Worm (Caenorhabditis elegans) whole organism, early embryonic: Measurements from ENCODE around the gene col-81.

Experiments used
- B0310.2 ChIP-seq: sonication (generic microtip); optimal IDR thresholded peaks from 2 replicates; lab custom pipeline; 2016; ENCODE audit warnings: mild to moderate bottlenecking, missing genetic modification characterization, missing compliant biosample characterization
- F13C5.2 ChIP-seq: sonication (generic microtip); optimal IDR thresholded peaks from 2 replicates; lab custom pipeline; 2017; ENCODE audit warnings: mild to moderate bottlenecking, missing genetic modification characterization, inconsistent platforms, missing compliant biosample characterization
- aly-1 ChIP-seq: sonication (generic microtip); optimal IDR thresholded peaks from 2 replicates; lab custom pipeline; 2016; ENCODE audit warnings: missing genetic modification characterization, missing compliant biosample characterization
- ama-1 ChIP-seq: fragments of 150-350 bp; optimal IDR thresholded peaks from 2 replicates; lab custom pipeline; 2014
- ceh-13 ChIP-seq: fragments of 200-800 bp; sonication (Bioruptor generic); optimal IDR thresholded peaks from 2 replicates; lab custom pipeline; 2018; ENCODE audit warnings: mild to moderate bottlenecking, missing genetic modification characterization, missing compliant biosample characterization
- ceh-36 ChIP-seq: sonication (generic microtip); optimal IDR thresholded peaks from 2 replicates; lab custom pipeline; 2016; ENCODE audit warnings: missing genetic modification characterization, inconsistent platforms, missing compliant biosample characterization
- ets-7 ChIP-seq: sonication (generic microtip); optimal IDR thresholded peaks from 2 replicates; lab custom pipeline; 2016; ENCODE audit warnings: missing genotype, missing genetic modification characterization, missing compliant biosample characterization
- flt-1 ChIP-seq: fragments of 200-800 bp; sonication (Bioruptor generic); IDR thresholded peaks from 2 replicates; pipeline ENCODE4 v1.3.6; 2022; ENCODE audit warnings: missing genetic modification characterization, missing compliant biosample characterization
- hmbx-1 ChIP-seq: sonication (generic microtip); optimal IDR thresholded peaks from 2 replicates; lab custom pipeline; 2016; ENCODE audit warnings: mild to moderate bottlenecking, missing genetic modification characterization, missing compliant biosample characterization
- hmg-4 ChIP-seq: fragments of 200-800 bp; sonication (Bioruptor generic); optimal IDR thresholded peaks from 2 replicates; lab custom pipeline; 2018; ENCODE audit warnings: mild to moderate bottlenecking, missing genetic modification characterization, missing compliant biosample characterization
- hnd-1 ChIP-seq: sonication (generic microtip); optimal IDR thresholded peaks from 2 replicates; lab custom pipeline; 2016; ENCODE audit warnings: missing genetic modification characterization, missing compliant biosample characterization
- pes-1 ChIP-seq: fragments of 200-800 bp; sonication (Bioruptor generic); IDR thresholded peaks from 2 replicates; pipeline ENCODE4 v1.3.6; 2022; ENCODE audit warnings: missing genetic modification reagents, missing genetic modification characterization, missing compliant biosample characterization
- scrt-1 ChIP-seq: fragments of 200-800 bp; sonication (Bioruptor generic); IDR thresholded peaks from 2 replicates; pipeline ENCODE4 v1.3.6; 2022; ENCODE audit warnings: missing genetic modification characterization, missing compliant biosample characterization
- sea-1 ChIP-seq: fragments of 200-800 bp; sonication (Bioruptor generic); conservative IDR thresholded peaks from 2 replicates; pipeline ENCODE4 v1.3.6; 2022; ENCODE audit warnings: missing genetic modification characterization, missing compliant biosample characterization
- tbx-11 ChIP-seq: fragments of 200-800 bp; sonication (Bioruptor generic); IDR thresholded peaks from 2 replicates; pipeline ENCODE4 v1.3.6; 2022; ENCODE audit warnings: missing genetic modification characterization, missing compliant biosample characterization
- tbx-37 ChIP-seq: fragments of 200-800 bp; sonication (Bioruptor generic); conservative IDR thresholded peaks from 2 replicates; pipeline ENCODE4 v1.3.6; 2022; ENCODE audit warnings: missing genetic modification reagents, missing genetic modification characterization, missing compliant biosample characterization
- tra-4 ChIP-seq: sonication (generic microtip); optimal IDR thresholded peaks from 2 replicates; lab custom pipeline; 2017; ENCODE audit warnings: missing genetic modification characterization, missing compliant biosample characterization

The col-81 gene

DNA sequence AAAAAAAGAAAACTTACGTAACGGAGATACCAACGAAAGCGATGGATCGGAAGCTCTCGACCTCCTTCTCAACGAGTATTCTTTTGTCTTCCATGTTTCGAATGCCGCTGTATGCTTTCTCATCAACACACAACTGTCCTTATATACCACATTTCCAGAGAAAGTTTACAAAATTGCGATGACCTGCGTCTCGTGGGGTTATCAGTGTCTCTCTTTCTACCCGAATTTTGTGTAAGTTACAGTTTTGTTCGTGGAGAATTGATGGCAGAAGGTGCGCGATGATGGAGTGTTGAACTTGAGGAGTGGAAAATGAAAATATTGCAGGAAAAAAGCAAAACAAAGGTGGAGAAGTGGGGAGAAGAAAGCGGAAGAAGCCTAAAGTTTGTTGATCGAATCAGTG is at the start of gene col-81:
TSS of gene col-81 (minus strand) at position 101 of the 400 bp plus-strand sequence.
- TF ChIP-seq flt-1 (no peak), tra-4 (tag; lab: Kevin White, UChicago) (no peak), ceh-13 (no peak), B0310.2 (no peak), tbx-37 (no peak)

DNA sequence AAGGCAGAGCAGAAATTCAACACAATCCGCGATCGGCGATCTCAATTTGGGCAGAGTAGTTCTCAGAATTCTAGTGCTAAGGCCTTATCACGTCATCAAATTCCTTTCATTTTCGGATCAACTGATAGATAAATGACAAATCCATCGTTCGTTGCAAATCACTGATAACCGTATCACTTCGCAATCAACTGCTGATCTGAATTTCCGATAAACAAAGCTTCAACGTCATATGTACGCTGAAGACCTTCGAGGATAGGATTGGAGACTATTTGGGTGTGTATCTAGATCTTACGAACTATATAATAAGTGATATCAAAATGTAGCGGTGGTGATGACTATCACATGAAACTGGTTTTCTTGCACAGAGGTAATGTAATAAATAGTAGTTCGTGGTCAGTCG is 43.7 kb upstream of the col-81 start:
- TF ChIP-seq pes-1 (GFP tag; lab: Robert Waterston, UW) (no peak), ceh-13 (no peak), aly-1 (tag; lab: Kevin White, UChicago) (no peak), ama-1 (lab: Kevin White, UChicago) (no peak), ceh-36 (tag; lab: Kevin White, UChicago) (no peak)

DNA sequence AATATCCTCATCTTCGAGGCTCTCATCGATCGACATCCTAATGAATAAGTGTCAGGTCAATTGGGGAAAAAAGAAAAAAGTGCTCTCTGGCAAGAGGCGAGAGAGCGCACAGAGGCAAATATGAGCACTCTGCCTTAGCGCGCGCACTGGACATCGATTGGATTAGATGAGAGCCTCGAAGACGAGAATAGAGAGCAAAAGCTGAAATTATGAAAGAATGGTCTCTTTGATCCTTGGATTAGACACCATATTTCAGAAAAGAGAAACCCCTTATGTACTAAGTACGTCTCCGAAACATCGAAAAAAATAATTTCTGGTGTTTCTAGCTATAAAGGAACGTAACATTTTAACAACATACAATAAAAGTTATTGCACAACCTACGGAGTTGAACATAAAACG is 41.7 kb upstream of the col-81 start, which contains the start of gene F45E10.2:
TSS of gene F45E10.2 (minus strand) at position 101 of the 400 bp plus-strand sequence.
- TF ChIP-seq flt-1, result no peak
- no peak for TF ChIP-seq sea-1 (GFP tag; lab: Robert Waterston, UW)
- no peak for TF ChIP-seq tbx-37
- no peak for TF ChIP-seq tra-4 (tag; lab: Kevin White, UChicago)
- TF ChIP-seq ceh-36 (tag; lab: Kevin White, UChicago), result no peak
- TF ChIP-seq hmg-4 (GFP tag; lab: Kevin White, UChicago), result no peak
- no peak for TF ChIP-seq ceh-13
- no peak for TF ChIP-seq scrt-1 (GFP tag; lab: Robert Waterston, UW)
- TF ChIP-seq ets-7, result no peak
- TF ChIP-seq hnd-1 (tag; lab: Kevin White, UChicago), result no peak

DNA sequence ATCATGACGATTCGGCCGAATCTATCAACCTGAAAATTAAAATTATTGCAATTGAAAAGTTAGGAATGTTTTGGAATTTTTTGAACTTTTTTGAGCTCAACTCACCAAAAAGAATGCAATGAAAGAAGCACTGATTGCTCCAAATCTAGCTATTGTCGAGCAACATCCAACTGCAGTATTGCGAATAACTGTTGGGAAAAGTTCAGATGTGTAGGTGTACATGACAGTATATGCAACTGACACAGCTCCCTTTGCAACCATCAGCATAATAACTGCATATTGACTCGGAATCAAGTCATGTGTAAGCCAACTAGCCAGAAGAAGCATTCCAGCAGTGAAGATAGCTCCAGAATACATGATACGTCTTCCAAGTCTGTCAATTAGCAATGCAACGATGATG is 39.0 kb upstream of the col-81 start:
- TF ChIP-seq tbx-11 (no peak), hmbx-1 (tag; lab: Kevin White, UChicago) (no peak), flt-1 (no peak), sea-1 (GFP tag; lab: Robert Waterston, UW) (no peak), B0310.2 (no peak), F13C5.2 (tag; lab: Kevin White, UChicago) (no peak), scrt-1 (GFP tag; lab: Robert Waterston, UW) (no peak), hmg-4 (GFP tag; lab: Kevin White, UChicago) (no peak), ets-7 (no peak), hnd-1 (tag; lab: Kevin White, UChicago) (no peak), ceh-13 (no peak), ama-1 (lab: Kevin White, UChicago) (no peak), pes-1 (GFP tag; lab: Robert Waterston, UW) (no peak), aly-1 (tag; lab: Kevin White, UChicago) (no peak)

DNA sequence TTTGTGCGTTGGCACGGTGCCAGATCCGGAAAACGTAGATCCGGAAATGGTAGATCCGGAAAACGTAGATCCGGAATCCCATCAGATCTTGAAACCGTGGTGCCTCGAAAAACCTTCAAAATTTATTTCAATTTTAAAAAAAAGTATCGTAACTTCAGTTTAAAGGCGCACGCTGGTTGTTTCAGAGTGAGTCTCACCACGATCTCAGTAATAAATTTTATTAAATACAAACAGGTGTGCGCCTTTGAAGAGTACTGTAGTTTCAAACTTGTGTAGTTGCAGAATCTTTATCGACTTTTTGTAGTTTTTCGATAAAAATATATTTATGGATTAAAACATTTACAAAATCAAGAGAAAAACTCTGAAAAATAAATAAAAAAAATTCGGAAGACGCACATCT is 37.1 kb upstream of the col-81 start:
- no peak for TF ChIP-seq ceh-13
- no peak for TF ChIP-seq B0310.2
- TF ChIP-seq F13C5.2 (tag; lab: Kevin White, UChicago), result no peak
- no peak for TF ChIP-seq aly-1 (tag; lab: Kevin White, UChicago)
- no peak for TF ChIP-seq hmg-4 (GFP tag; lab: Kevin White, UChicago)
- no peak for TF ChIP-seq flt-1
- TF ChIP-seq ama-1 (lab: Kevin White, UChicago), result no peak
- no peak for TF ChIP-seq tra-4 (tag; lab: Kevin White, UChicago)
- TF ChIP-seq ceh-36 (tag; lab: Kevin White, UChicago), result no peak

DNA sequence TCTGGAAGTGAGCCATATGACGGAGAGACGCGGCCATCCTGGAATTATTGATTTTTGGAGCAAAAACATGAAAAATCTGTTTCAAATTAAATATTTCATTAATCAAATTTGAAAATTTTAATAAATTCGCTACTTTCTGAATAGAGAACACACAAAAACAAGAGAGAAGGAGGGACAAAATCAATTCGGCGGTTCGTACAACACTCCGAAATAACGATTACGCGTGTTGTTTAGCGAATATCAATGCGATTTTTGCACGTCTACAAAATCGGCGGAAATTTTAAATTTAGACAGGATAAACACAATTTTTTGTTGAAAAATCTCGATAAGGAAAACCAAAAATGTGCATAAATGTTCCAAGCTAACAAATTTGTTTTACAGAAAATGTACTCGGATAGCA is 36.3 kb upstream of the col-81 start, which contains the start of the genes sdhd-1 and ilkp-1:
TSS of gene sdhd-1 (minus strand) at position 38 of the 400 bp plus-strand sequence.
TSS of gene ilkp-1 (plus strand) at position 380 of the 400 bp plus-strand sequence.
- TF ChIP-seq hmbx-1 (tag; lab: Kevin White, UChicago), result no peak
- no peak for TF ChIP-seq tra-4 (tag; lab: Kevin White, UChicago)
- no peak for TF ChIP-seq ceh-36 (tag; lab: Kevin White, UChicago)
- no peak for TF ChIP-seq sea-1 (GFP tag; lab: Robert Waterston, UW)
- no peak for TF ChIP-seq ets-7
- no peak for TF ChIP-seq B0310.2

DNA sequence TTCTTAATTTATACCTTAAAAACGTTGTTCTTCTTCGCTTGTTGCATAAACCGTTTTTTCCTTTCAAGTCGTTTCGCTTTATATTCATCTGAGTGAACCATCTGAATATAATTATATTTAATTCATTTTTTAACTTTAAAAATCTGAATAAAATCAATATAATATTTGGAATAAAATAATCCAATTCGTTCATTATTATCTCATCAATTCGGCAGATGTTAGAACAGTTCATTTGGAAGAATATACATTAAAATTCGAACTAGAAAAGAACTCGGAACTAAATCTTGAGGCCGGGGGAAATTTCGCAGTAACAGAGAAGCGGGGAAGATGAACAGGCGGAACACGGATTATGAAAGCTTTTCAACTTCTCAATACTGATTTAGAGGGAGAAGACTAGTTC is 35.4 kb upstream of the col-81 start, which contains the start of gene F33A8.4:
TSS of gene F33A8.4 (minus strand) at position 101 of the 400 bp plus-strand sequence.
- no peak for TF ChIP-seq aly-1 (tag; lab: Kevin White, UChicago)
- no peak for TF ChIP-seq hnd-1 (tag; lab: Kevin White, UChicago)

DNA sequence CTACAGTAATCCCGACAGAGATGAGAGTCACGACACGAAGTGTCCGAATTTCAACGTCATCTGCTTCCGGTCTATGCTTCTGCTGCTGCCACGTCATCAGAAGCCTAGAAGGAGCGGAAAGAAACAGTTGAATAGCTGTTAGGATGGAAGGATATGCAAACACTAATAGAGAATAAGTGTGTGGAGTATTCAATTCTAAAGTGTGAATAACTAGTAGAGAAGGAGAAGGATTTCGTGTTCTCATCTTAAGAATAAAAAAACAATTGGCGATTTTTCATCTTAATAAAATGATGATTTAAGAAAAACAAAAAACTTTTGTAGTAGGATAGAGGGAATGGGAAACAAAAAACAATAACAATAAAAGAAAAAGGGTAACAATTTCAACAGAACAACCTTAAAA is 32.3 kb upstream of the col-81 start, which contains the start of gene col-83:
TSS of gene col-83 (minus strand) at position 101 of the 400 bp plus-strand sequence.
- TF ChIP-seq pes-1 (GFP tag; lab: Robert Waterston, UW), result no peak
- no peak for TF ChIP-seq ceh-36 (tag; lab: Kevin White, UChicago)
- no peak for TF ChIP-seq sea-1 (GFP tag; lab: Robert Waterston, UW)
- no peak for TF ChIP-seq tbx-37
- no peak for TF ChIP-seq ets-7
- TF ChIP-seq hnd-1 (tag; lab: Kevin White, UChicago), result no peak

DNA sequence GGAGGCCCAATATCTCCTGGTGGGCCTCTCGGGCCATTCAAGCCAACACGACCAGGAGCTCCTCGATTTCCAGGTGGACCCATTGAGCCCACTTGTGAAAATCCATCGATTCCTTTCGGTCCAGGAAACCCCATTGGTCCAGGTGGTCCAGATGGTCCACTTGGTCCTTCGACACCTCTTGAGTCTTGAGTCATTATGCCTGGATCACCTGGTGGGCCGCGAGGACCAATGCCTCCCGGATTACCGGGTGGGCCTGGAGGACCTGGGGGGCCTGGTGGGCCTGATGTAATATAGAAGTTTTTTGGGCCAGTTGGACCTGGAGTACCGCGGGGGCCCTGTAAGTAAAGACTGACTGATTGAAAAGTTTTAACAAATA is 30.6 kb upstream of the col-81 start:
- TF ChIP-seq hnd-1 (tag; lab: Kevin White, UChicago) (no peak), aly-1 (tag; lab: Kevin White, UChicago) (peak; percentile 62), tbx-11 (no peak)
